Worm (Caenorhabditis elegans) whole organism, L3 larva: Measurements from ENCODE around the gene bigr-1.
A peak's percentile ranks its signal among the peaks of the same experiment; 100 is the strongest.

Experiments used
- R02D3.7 ChIP-seq: fragments of 150-350 bp; optimal IDR thresholded peaks from 2 replicates; lab custom pipeline; 2014; ENCODE audit warnings: missing biosample characterization, missing genetic modification characterization
- aly-2 ChIP-seq: fragments of 150-350 bp; optimal IDR thresholded peaks from 2 replicates; lab custom pipeline; 2014; ENCODE audit warnings: missing biosample characterization, missing genetic modification characterization
- ceh-16 ChIP-seq: sonication (generic microtip); optimal IDR thresholded peaks from 2 replicates; lab custom pipeline; 2017; ENCODE audit warnings: missing biosample characterization, missing genetic modification characterization
- ceh-28 ChIP-seq: fragments of 150-350 bp; optimal IDR thresholded peaks from 2 replicates; lab custom pipeline; 2014; ENCODE audit warnings: missing biosample characterization, missing genetic modification reagents, missing genetic modification characterization
- ceh-82 ChIP-seq: fragments of 150-350 bp; optimal IDR thresholded peaks from 2 replicates; lab custom pipeline; 2014; ENCODE audit warnings: missing biosample characterization, missing genetic modification characterization
- ceh-9 ChIP-seq: sonication (generic microtip); optimal IDR thresholded peaks from 2 replicates; lab custom pipeline; 2018; ENCODE audit warnings: missing biosample characterization, missing genetic modification characterization
- daf-12 ChIP-seq: fragments of 150-350 bp; optimal IDR thresholded peaks from 2 replicates; lab custom pipeline; 2014; ENCODE audit warnings: missing biosample characterization, missing genetic modification reagents, missing genetic modification characterization
- egl-27 ChIP-seq: sonication (generic microtip); optimal IDR thresholded peaks from 4 replicates; lab custom pipeline; 2017; ENCODE audit warnings: missing biosample characterization, missing genetic modification reagents, missing genetic modification characterization
- egl-5 ChIP-seq: fragments of 150-350 bp; optimal IDR thresholded peaks from 2 replicates; lab custom pipeline; 2017; ENCODE audit warnings: missing biosample characterization, missing genetic modification reagents, missing genetic modification characterization, inconsistent platforms
- elt-1 ChIP-seq: fragments of 150-350 bp; optimal IDR thresholded peaks from 2 replicates; lab custom pipeline; 2014; ENCODE audit warnings: missing biosample characterization, missing genetic modification characterization
- elt-2 ChIP-seq: sonication (generic microtip); optimal IDR thresholded peaks from 2 replicates; lab custom pipeline; 2016; ENCODE audit warnings: missing genetic modification reagents, mild to moderate bottlenecking, missing genetic modification characterization, missing compliant biosample characterization
- elt-3 ChIP-seq, 3 experiments: fragments of 150-350 bp in 1 of 3; sonication (generic microtip) in 2 of 3; optimal IDR thresholded peaks; 2 replicates in 2 of 3; 4 replicates in 1 of 3; lab custom pipeline; 2014 to 2017; ENCODE audit warnings: missing biosample characterization in 3 of 3, missing genetic modification characterization in 3 of 3
- eor-1 ChIP-seq, 2 experiments: fragments of 150-350 bp; optimal IDR thresholded peaks; 2 replicates each; lab custom pipeline; 2014 to 2018; ENCODE audit warnings: missing biosample characterization in 2 of 2, missing genetic modification characterization in 2 of 2
- fkh-10 ChIP-seq: sonication (generic microtip); optimal IDR thresholded peaks from 2 replicates; lab custom pipeline; 2017; ENCODE audit warnings: missing biosample characterization, missing genetic modification reagents, missing genetic modification characterization
- fkh-2 ChIP-seq: fragments of 150-350 bp; optimal IDR thresholded peaks from 2 replicates; lab custom pipeline; 2014; ENCODE audit warnings: missing biosample characterization, missing genetic modification reagents, missing genetic modification characterization
- fos-1 ChIP-seq: fragments of 150-350 bp; optimal IDR thresholded peaks from 2 replicates; lab custom pipeline; 2014; ENCODE audit warnings: missing biosample characterization, missing genetic modification characterization
- jun-1 ChIP-seq: fragments of 150-350 bp; optimal IDR thresholded peaks from 2 replicates; lab custom pipeline; 2014; ENCODE audit warnings: missing biosample characterization, missing genetic modification reagents, missing genetic modification characterization
- lin-15B ChIP-seq: fragments of 150-350 bp; optimal IDR thresholded peaks from 2 replicates; lab custom pipeline; 2014; ENCODE audit warnings: missing biosample characterization, missing genetic modification characterization
- lin-39 ChIP-seq: fragments of 150-350 bp; optimal IDR thresholded peaks from 2 replicates; lab custom pipeline; 2018; ENCODE audit warnings: missing biosample characterization, missing genetic modification reagents, missing genetic modification characterization
- mml-1 ChIP-seq: fragments of 150-350 bp; sonication (generic microtip); optimal IDR thresholded peaks from 3 replicates; lab custom pipeline; 2014; ENCODE audit warnings: missing biosample characterization, missing genetic modification characterization
- nfya-1 ChIP-seq: sonication (generic microtip); optimal IDR thresholded peaks from 2 replicates; lab custom pipeline; 2017; ENCODE audit warnings: missing genetic modification characterization, mild to moderate bottlenecking, missing compliant biosample characterization, antibody characterized with exemption, moderate library complexity; ENCODE audit not compliant: insufficient read depth
- nhr-12 ChIP-seq: fragments of 150-350 bp; optimal IDR thresholded peaks from 2 replicates; lab custom pipeline; 2014; ENCODE audit warnings: missing biosample characterization, missing genetic modification characterization
- nhr-23 ChIP-seq: fragments of 150-350 bp; optimal IDR thresholded peaks from 2 replicates; lab custom pipeline; 2014; ENCODE audit warnings: missing biosample characterization, missing genetic modification reagents, missing genetic modification characterization
- nhr-237 ChIP-seq: fragments of 150-350 bp; optimal IDR thresholded peaks from 2 replicates; lab custom pipeline; 2014; ENCODE audit warnings: missing biosample characterization, missing genetic modification characterization
- nhr-25 ChIP-seq: sonication (generic microtip); optimal IDR thresholded peaks from 2 replicates; lab custom pipeline; 2017; ENCODE audit warnings: missing biosample characterization, missing genetic modification characterization
- nhr-28 ChIP-seq: fragments of 150-350 bp; optimal IDR thresholded peaks from 2 replicates; lab custom pipeline; 2014; ENCODE audit warnings: missing biosample characterization, missing genetic modification characterization
- nhr-43 ChIP-seq: sonication (generic microtip); optimal IDR thresholded peaks from 2 replicates; lab custom pipeline; 2016; ENCODE audit warnings: mild to moderate bottlenecking, missing genetic modification characterization, missing compliant biosample characterization; ENCODE audit not compliant: poor library complexity, severe bottlenecking
- nhr-67 ChIP-seq: fragments of 150-350 bp; optimal IDR thresholded peaks from 2 replicates; lab custom pipeline; 2014; ENCODE audit warnings: missing biosample characterization, missing genetic modification characterization
- nhr-76 ChIP-seq: fragments of 150-350 bp; sonication (generic microtip); optimal IDR thresholded peaks from 5 replicates; lab custom pipeline; 2014; ENCODE audit warnings: missing biosample characterization, missing genetic modification characterization
- nhr-77 ChIP-seq: fragments of 150-350 bp; optimal IDR thresholded peaks from 2 replicates; lab custom pipeline; 2014; ENCODE audit warnings: missing biosample characterization, missing genetic modification characterization
- pha-4 ChIP-seq: fragments of 150-350 bp; optimal IDR thresholded peaks from 2 replicates; lab custom pipeline; 2014; ENCODE audit warnings: missing biosample characterization, missing genetic modification reagents, missing genetic modification characterization
- pqm-1 ChIP-seq: fragments of 150-350 bp; optimal IDR thresholded peaks from 2 replicates; lab custom pipeline; 2017; ENCODE audit warnings: missing biosample characterization, missing genetic modification characterization, inconsistent platforms
- sea-2 ChIP-seq: fragments of 150-350 bp; sonication (generic microtip); optimal IDR thresholded peaks from 4 replicates; lab custom pipeline; 2014; ENCODE audit warnings: missing biosample characterization, missing genetic modification reagents, missing genetic modification characterization
- skn-1 ChIP-seq: fragments of 150-350 bp; optimal IDR thresholded peaks from 2 replicates; lab custom pipeline; 2014; ENCODE audit warnings: missing biosample characterization, missing genetic modification characterization
- snpc-4 ChIP-seq: fragments of 150-350 bp; optimal IDR thresholded peaks from 2 replicates; lab custom pipeline; 2014; ENCODE audit warnings: missing biosample characterization, missing genetic modification characterization
- tbx-2 ChIP-seq: sonication (generic microtip); optimal IDR thresholded peaks from 2 replicates; lab custom pipeline; 2016; ENCODE audit warnings: mild to moderate bottlenecking, missing genetic modification characterization, missing compliant biosample characterization
- unc-39 ChIP-seq: sonication (generic microtip); optimal IDR thresholded peaks from 4 replicates; lab custom pipeline; 2017; ENCODE audit warnings: missing biosample characterization, missing genetic modification characterization
- unc-62 ChIP-seq: fragments of 150-350 bp; sonication (generic microtip); optimal IDR thresholded peaks from 4 replicates; lab custom pipeline; 2014; ENCODE audit warnings: missing biosample characterization, missing genetic modification reagents, missing genetic modification characterization
- zag-1 ChIP-seq: fragments of 150-350 bp; optimal IDR thresholded peaks from 2 replicates; lab custom pipeline; 2014; ENCODE audit warnings: missing biosample characterization, missing genetic modification characterization
- ztf-11 ChIP-seq: fragments of 150-350 bp; optimal IDR thresholded peaks from 2 replicates; lab custom pipeline; 2014; ENCODE audit warnings: missing biosample characterization, missing genetic modification characterization
- ztf-4 ChIP-seq: fragments of 150-350 bp; optimal IDR thresholded peaks from 2 replicates; lab custom pipeline; 2014; ENCODE audit warnings: missing biosample characterization, missing genetic modification characterization

bigr-1 gene

DNA sequence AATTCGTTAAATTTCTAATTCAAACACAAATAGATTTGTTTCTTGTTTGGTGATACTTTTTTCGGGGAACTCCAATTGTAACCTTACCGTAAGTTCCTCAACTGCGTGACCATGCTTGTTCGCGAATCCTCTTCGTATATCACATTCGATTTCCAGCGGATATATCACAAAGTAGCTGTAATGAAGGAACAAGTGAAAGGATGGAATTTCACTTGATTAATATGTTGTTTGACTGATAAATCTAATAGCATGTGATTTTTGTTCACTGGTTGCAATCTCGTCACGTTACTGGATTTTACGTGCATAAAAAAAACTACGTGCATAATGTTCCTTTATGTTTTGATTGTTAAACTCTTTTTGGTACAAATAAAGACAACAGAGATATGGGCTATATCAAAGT is 19.8 kb upstream of the bigr-1 start:
- TF ChIP-seq egl-27 (tag; lab: Kevin White, UChicago) (no peak), nhr-25 (tag; lab: Kevin White, UChicago) (peak; percentile 26)

DNA sequence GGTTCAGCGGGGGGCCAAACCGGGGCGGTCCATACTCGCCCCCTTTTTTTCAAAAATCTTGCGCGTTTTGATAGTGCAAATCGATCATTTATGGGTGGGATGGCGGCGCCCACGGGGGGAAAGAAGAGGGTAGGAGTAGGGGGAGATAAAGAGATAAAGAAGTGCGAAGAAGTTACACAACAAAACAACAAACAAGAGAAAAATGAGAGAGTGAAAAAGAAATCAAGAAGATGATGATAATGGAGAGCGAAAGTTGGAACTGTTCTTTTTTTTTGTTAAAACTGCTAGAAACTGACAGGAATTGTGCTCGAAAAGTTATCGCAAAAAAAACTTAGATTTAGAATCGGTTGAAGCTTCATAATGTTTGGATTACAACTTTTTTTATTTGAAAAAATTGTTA is 19.1 kb upstream of the bigr-1 start, which contains the start of gene ptr-13:
ptr-13 (minus strand) TSS at position 92 of the 400 bp plus-strand sequence.
- no peak for TF ChIP-seq lin-39
- no peak for TF ChIP-seq nhr-23 (tag; lab: Kevin White, UChicago)
- peak in 1 of 3 experiments; percentile 24 for TF ChIP-seq elt-3 (tag; optimal IDR thresholded peaks at IDR 0.05; lab: Kevin White, UChicago)

DNA sequence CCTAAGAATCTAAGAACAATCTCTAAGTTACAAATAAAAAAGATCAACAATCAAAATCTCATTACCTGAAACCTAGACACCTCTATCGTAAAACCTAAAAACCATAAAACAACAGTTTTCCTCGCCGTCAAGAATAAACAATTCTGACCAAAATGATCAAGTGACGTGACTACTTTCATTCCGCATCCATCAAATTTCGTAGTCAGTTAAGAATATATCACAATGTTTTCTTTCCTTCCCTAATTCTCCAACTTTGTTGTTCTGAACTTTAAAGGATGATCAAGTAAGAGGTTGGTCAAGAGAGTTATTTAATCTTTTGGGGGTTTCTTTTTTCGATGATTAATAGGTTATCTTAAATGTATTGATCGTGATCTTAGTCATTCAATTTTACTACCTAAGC is 18.2 kb upstream of the bigr-1 start:
- TF ChIP-seq lin-15B (tag; lab: Kevin White, UChicago) (no peak), elt-2 (no peak), jun-1 (tag; lab: Kevin White, UChicago) (no peak), mml-1 (no peak), zag-1 (tag; lab: Kevin White, UChicago) (no peak), nhr-77 (no peak), pqm-1 (tag; lab: Kevin White, UChicago) (no peak), ceh-16 (no peak), fkh-2 (tag; lab: Kevin White, UChicago) (no peak), nhr-25 (tag; lab: Kevin White, UChicago) (no peak), nhr-76 (tag; lab: Kevin White, UChicago) (no peak), ceh-9 (tag; lab: Kevin White, UChicago) (no peak), lin-39 (no peak), sea-2 (GFP tag; lab: Kevin White, UChicago) (no peak), daf-12 (no peak), egl-5 (no peak), ceh-28 (no peak), nhr-67 (tag; lab: Kevin White, UChicago) (no peak), elt-3 (tag; optimal IDR thresholded peaks at IDR 0.05; lab: Kevin White, UChicago) (no peak), ztf-11 (tag; lab: Kevin White, UChicago) (no peak)

- TF ChIP-seq fkh-2 (tag; lab: Kevin White, UChicago): no peak
- peak; percentile 40 for TF ChIP-seq nfya-1 (tag; lab: Kevin White, UChicago)
- peak; percentile 69 for TF ChIP-seq snpc-4 (tag; lab: Kevin White, UChicago)
- no peak for TF ChIP-seq ceh-28
- TF ChIP-seq pha-4 (tag; lab: Kevin White, UChicago): peak; percentile 43
- TF ChIP-seq, all 47 proteins: peak for 3
These were observed 15.0 kb upstream of the bigr-1 start for ce11 chrII:11166414-11166813.

DNA sequence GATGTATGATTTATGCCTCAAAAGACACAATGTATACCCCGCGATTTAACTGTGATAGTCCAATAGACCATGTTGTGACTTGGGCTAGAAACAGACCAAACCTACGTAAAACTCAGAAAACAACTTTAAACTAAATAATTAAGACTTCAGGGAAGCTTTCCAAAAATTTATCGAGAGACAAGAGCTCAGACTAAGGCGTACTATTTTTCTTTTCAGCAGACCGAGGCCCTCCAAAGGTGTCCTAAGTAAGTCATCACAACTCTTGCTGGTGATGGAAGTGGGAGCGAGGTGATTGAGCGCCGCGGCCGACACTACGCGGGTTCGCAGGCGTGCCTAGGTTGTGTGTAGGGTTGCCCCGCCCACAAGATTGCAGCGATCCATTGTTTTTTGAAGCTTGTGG is 14.4 kb upstream of the bigr-1 start:
- TF ChIP-seq sea-2 (GFP tag; lab: Kevin White, UChicago) (no peak), snpc-4 (tag; lab: Kevin White, UChicago) (peak; percentile 99), egl-5 (no peak), egl-27 (tag; lab: Kevin White, UChicago) (no peak), nhr-25 (tag; lab: Kevin White, UChicago) (peak; percentile 65), nhr-12 (tag; lab: Kevin White, UChicago) (no peak), nhr-76 (tag; lab: Kevin White, UChicago) (no peak), ceh-82 (tag; lab: Kevin White, UChicago) (peak; percentile 21), pqm-1 (tag; lab: Kevin White, UChicago) (no peak), nhr-28 (no peak), nfya-1 (tag; lab: Kevin White, UChicago) (peak; percentile 73), lin-39 (peak; percentile 28), aly-2 (tag; lab: Kevin White, UChicago) (peak; percentile 78), nhr-77 (peak; percentile 43), R02D3.7 (tag; lab: Kevin White, UChicago) (peak; percentile 54), nhr-237 (tag; lab: Kevin White, UChicago) (no peak), unc-62 (no peak), ceh-16 (no peak), elt-1 (tag; lab: Kevin White, UChicago) (no peak), eor-1 (tag; optimal IDR thresholded peaks at IDR 0.05; lab: Kevin White, UChicago) (no peak), ceh-28 (peak; percentile 48), fos-1 (tag; lab: Kevin White, UChicago) (no peak), fkh-2 (tag; lab: Kevin White, UChicago) (no peak), ceh-9 (tag; lab: Kevin White, UChicago) (no peak), daf-12 (no peak), zag-1 (tag; lab: Kevin White, UChicago) (no peak), jun-1 (tag; lab: Kevin White, UChicago) (no peak), pha-4 (tag; lab: Kevin White, UChicago) (peak; percentile 34), ztf-4 (tag; lab: Kevin White, UChicago) (no peak), tbx-2 (tag; lab: Kevin White, UChicago) (peak; percentile 36), lin-15B (tag; lab: Kevin White, UChicago) (peak; percentile 40), elt-3 (tag; optimal IDR thresholded peaks at IDR 0.05; lab: Kevin White, UChicago) (no peak), ztf-11 (tag; lab: Kevin White, UChicago) (no peak), nhr-43 (tag; lab: Kevin White, UChicago) (peak; percentile 91), mml-1 (no peak), skn-1 (tag; lab: Kevin White, UChicago) (peak; percentile 44), unc-39 (tag; lab: Kevin White, UChicago) (no peak), nhr-23 (tag; lab: Kevin White, UChicago) (peak; percentile 70), nhr-67 (tag; lab: Kevin White, UChicago) (no peak), fkh-10 (GFP tag; lab: Kevin White, UChicago) (no peak)
